Worm (Caenorhabditis elegans) whole organism, L4 larva: Measurements from ENCODE around the gene dhs-30.

Experiments used
- aha-1 ChIP-seq: fragments of 150-350 bp; peaks from one replicate; lab custom pipeline; 2014; ENCODE audit warnings: missing biosample characterization, missing genetic modification characterization
- ama-1 ChIP-seq: fragments of 150-350 bp; optimal IDR thresholded peaks from 2 replicates; lab custom pipeline; 2014; ENCODE audit warnings: inconsistent platforms, mixed read lengths
- dmd-8 ChIP-seq: fragments of 200-800 bp; sonication (Bioruptor generic); IDR thresholded peaks from 2 replicates; pipeline ENCODE4 v1.3.6; 2022; ENCODE audit warnings: missing genetic modification characterization, missing compliant biosample characterization
- fos-1 ChIP-seq: fragments of 150-350 bp; optimal IDR thresholded peaks from 2 replicates; lab custom pipeline; 2014; ENCODE audit warnings: missing biosample characterization, missing genetic modification characterization
- hlh-11 ChIP-seq: fragments of 200-800 bp; sonication (Bioruptor generic); optimal IDR thresholded peaks from 2 replicates; lab custom pipeline; 2018; ENCODE audit warnings: mild to moderate bottlenecking, missing genetic modification characterization, missing compliant biosample characterization
- jun-1 ChIP-seq: fragments of 150-350 bp; optimal IDR thresholded peaks from 2 replicates; lab custom pipeline; 2014; ENCODE audit warnings: missing biosample characterization, missing genetic modification reagents, missing genetic modification characterization
- lin-13 ChIP-seq: fragments of 150-350 bp; optimal IDR thresholded peaks from 2 replicates; lab custom pipeline; 2014; ENCODE audit warnings: missing biosample characterization, missing genetic modification reagents, missing genetic modification characterization
- lsy-2 ChIP-seq, 2 experiments: fragments of 150-350 bp in 1 of 2; sonication (generic microtip) in 1 of 2; optimal IDR thresholded peaks; 2 replicates each; lab custom pipeline; 2014 to 2017; ENCODE audit warnings: missing biosample characterization in 2 of 2, missing genetic modification characterization in 2 of 2
- saeg-2 ChIP-seq: fragments of 200-800 bp; sonication (Bioruptor generic); IDR thresholded peaks from 2 replicates; pipeline ENCODE4 v1.3.6; 2022; ENCODE audit warnings: missing genetic modification reagents, missing genetic modification characterization, missing compliant biosample characterization
- unc-130 ChIP-seq: sonication (generic microtip); optimal IDR thresholded peaks from 2 replicates; lab custom pipeline; 2016; ENCODE audit warnings: missing genetic modification reagents, missing genetic modification characterization, missing compliant biosample characterization
- unc-62 ChIP-seq, 3 experiments: fragments of 150-350 bp in 1 of 3; sonication (generic microtip); optimal IDR thresholded peaks in 2 of 3; peaks in 1 of 3; 1 replicate in 1 of 3; 2 replicates in 2 of 3; lab custom pipeline; 2014 to 2017; ENCODE audit warnings: missing biosample characterization in 3 of 3, missing genetic modification characterization in 3 of 3, missing genetic modification reagents in 3 of 3, missing genotype in 1 of 3
- zag-1 ChIP-seq: fragments of 150-350 bp; optimal IDR thresholded peaks from 2 replicates; lab custom pipeline; 2014; ENCODE audit warnings: missing biosample characterization, missing genetic modification characterization

- TF ChIP-seq dmd-8 (GFP tag; lab: Robert Waterston, UW) (no peak), hlh-11 (tag; lab: Kevin White, UChicago) (no peak), fos-1 (tag; lab: Kevin White, UChicago) (no peak), jun-1 (no peak), saeg-2 (GFP tag; lab: Robert Waterston, UW) (no peak), unc-130 (GFP tag; lab: Kevin White, UChicago) (no peak), zag-1 (no peak), lsy-2 (tag; optimal IDR thresholded peaks at IDR 0.05; lab: Kevin White, UChicago) (no peak), unc-62 (GFP tag; optimal IDR thresholded peaks at IDR 0.05 in 1 of 2; lab: Kevin White, UChicago) (no peak), unc-62 (tag; optimal IDR thresholded peaks at IDR 0.05; lab: Kevin White, UChicago) (no peak), aha-1 (tag; lab: Kevin White, UChicago) (no peak), lin-13 (GFP tag; lab: Kevin White, UChicago) (no peak), ama-1 (lab: Kevin White, UChicago) (no peak)
Observed at ce11 chrX:17211513-17211912, 24.1 kb downstream of the dhs-30 start.
